Worm (Caenorhabditis elegans): ENCODE data around the gene mrpl-41.

Gene mrpl-41

DNA sequence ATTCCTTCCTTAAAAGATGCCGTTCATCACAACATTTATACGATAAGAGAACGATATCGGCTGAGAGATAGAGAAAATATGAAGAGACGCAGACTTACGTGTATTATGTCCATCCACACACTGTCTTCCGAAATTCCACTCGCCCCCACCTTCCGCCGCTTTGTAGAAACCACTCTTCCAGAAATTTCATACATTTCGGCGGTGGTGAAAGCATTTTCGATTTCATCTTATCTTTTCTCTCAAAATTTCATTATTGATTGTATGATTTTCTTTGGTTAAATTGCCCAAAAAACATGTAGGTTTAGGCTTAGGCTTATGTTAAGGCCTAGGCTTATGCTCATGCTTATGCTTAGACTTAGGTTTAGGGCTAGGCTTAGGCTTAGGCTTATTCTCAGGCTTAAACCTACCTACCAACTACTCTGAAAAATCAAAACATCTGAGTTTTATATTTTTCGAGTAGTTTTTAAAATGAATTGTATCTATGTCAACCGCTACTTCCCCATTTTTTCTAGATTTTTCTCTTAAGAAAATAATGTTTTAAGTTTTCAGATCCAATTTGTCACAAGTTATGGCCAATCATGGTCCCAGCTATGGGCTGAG, 48.6 kb downstream of the mrpl-41 start, which contains the start of gene cpn-2:
cpn-2 (plus strand) TSS at position 550 of the 600 bp plus-strand sequence.
- TF ChIP-seq ets-7 (tag; optimal IDR thresholded peaks at IDR 0.05) = no peak
- no peak for TF ChIP-seq flt-1 (GFP tag; IDR thresholded peaks at IDR 0.05)
- TF ChIP-seq hmbx-1 (tag; optimal IDR thresholded peaks at IDR 0.05) = no peak
- TF ChIP-seq ceh-36 (tag; optimal IDR thresholded peaks at IDR 0.05) = no peak
- TF ChIP-seq F13C5.2 (tag; optimal IDR thresholded peaks at IDR 0.05) = no peak
- no peak for TF ChIP-seq ceh-13 (GFP tag; optimal IDR thresholded peaks at IDR 0.05)
